Fruit fly (Drosophila melanogaster) whole organism, embryonic: Measurements from ENCODE around the gene Arpc4.

Experiments
- Atf-2 ChIP-seq: fragments of 200-800 bp; sonication (Bioruptor generic); optimal IDR thresholded peaks from 2 replicates; lab custom pipeline; 2016; ENCODE audit warnings: missing biosample characterization, missing genetic modification characterization
- Awh ChIP-seq: fragments of 200-800 bp; sonication (Bioruptor generic); IDR thresholded peaks from 2 replicates; pipeline ENCODE4, ENCODE4 v1.3.6; 2022; ENCODE audit warnings: missing biosample characterization, missing genetic modification characterization
- CG11247 ChIP-seq: fragments of 200-800 bp; sonication (Bioruptor generic); IDR thresholded peaks from 2 replicates; pipeline ENCODE4 v1.3.6; 2022; ENCODE audit warnings: missing biosample characterization, missing genetic modification characterization
- CG11504 ChIP-seq: fragments of 200-800 bp; sonication (Bioruptor generic); optimal IDR thresholded peaks from 3 replicates; lab custom pipeline; 2019; ENCODE audit warnings: missing biosample characterization, mild to moderate bottlenecking, missing genetic modification characterization, moderate library complexity
- CG12744 ChIP-seq: fragments of 200-800 bp; sonication (Bioruptor generic); optimal IDR thresholded peaks from 2 replicates; lab custom pipeline; 2016; ENCODE audit warnings: missing biosample characterization, missing genetic modification characterization
- CG15479 ChIP-seq: fragments of 200-800 bp; sonication (Bioruptor generic); optimal IDR thresholded peaks from 3 replicates; lab custom pipeline; 2019; ENCODE audit warnings: missing biosample characterization, mild to moderate bottlenecking, missing genetic modification characterization, moderate library complexity
- CG1603 ChIP-seq: fragments of 200-800 bp; sonication (Bioruptor generic); optimal IDR thresholded peaks from 2 replicates; lab custom pipeline; 2019; ENCODE audit warnings: missing biosample characterization, mild to moderate bottlenecking, missing genetic modification characterization, moderate library complexity
- CG17802 ChIP-seq: fragments of 200-800 bp; sonication (Bioruptor generic); optimal IDR thresholded peaks from 2 replicates; lab custom pipeline; 2018; ENCODE audit warnings: missing biosample characterization, mild to moderate bottlenecking, missing genetic modification characterization, moderate library complexity
- CG17912 ChIP-seq: fragments of 200-800 bp; sonication (Bioruptor generic); optimal IDR thresholded peaks from 2 replicates; lab custom pipeline; 2018; ENCODE audit warnings: missing biosample characterization, mild to moderate bottlenecking, missing genetic modification characterization
- CG1792 ChIP-seq: fragments of 200-800 bp; sonication (Bioruptor generic); optimal IDR thresholded peaks from 2 replicates; lab custom pipeline; 2016; ENCODE audit warnings: missing biosample characterization, missing genetic modification characterization
- CG2202 ChIP-seq: fragments of 200-800 bp; sonication (Bioruptor generic); optimal IDR thresholded peaks from 2 replicates; lab custom pipeline; 2018; ENCODE audit warnings: missing biosample characterization, mild to moderate bottlenecking, missing genetic modification characterization
- CG31441 ChIP-seq: fragments of 200-800 bp; sonication (Bioruptor generic); IDR thresholded peaks from 2 replicates; pipeline ENCODE4 v1.3.6; 2022; ENCODE audit warnings: missing biosample characterization, missing genetic modification characterization
- CG32532 ChIP-seq: fragments of 200-800 bp; sonication (Bioruptor generic); IDR thresholded peaks from 2 replicates; pipeline ENCODE4 v1.3.6; 2022; ENCODE audit warnings: missing biosample characterization, missing genetic modification characterization
- CG32772 ChIP-seq: fragments of 200-800 bp; sonication (Bioruptor generic); IDR thresholded peaks from 2 replicates; pipeline ENCODE4 v1.3.6; 2022; ENCODE audit warnings: missing biosample characterization, missing genetic modification characterization
- CG7357 ChIP-seq: fragments of 200-800 bp; sonication (Bioruptor generic); IDR thresholded peaks from 3 replicates; pipeline ENCODE4 v1.3.6; 2022; ENCODE audit warnings: missing biosample characterization, missing genetic modification characterization
- CG7556 ChIP-seq: fragments of 200-800 bp; sonication (Bioruptor generic); optimal IDR thresholded peaks from 2 replicates; lab custom pipeline; 2017; ENCODE audit warnings: missing biosample characterization, mild to moderate bottlenecking, missing genetic modification characterization
- CG8281 ChIP-seq: fragments of 200-800 bp; sonication (Bioruptor generic); optimal IDR thresholded peaks from 2 replicates; lab custom pipeline; 2018; ENCODE audit warnings: missing biosample characterization, mild to moderate bottlenecking, missing genetic modification characterization, moderate library complexity
- CG8765 ChIP-seq: fragments of 200-800 bp; sonication (Bioruptor generic); IDR thresholded peaks from 2 replicates; pipeline ENCODE4 v1.3.6; 2022; ENCODE audit warnings: missing biosample characterization, missing genetic modification characterization
- CTCF ChIP-seq: fragments of 200-800 bp; sonication (Bioruptor generic); optimal IDR thresholded peaks from 2 replicates; lab custom pipeline; 2017; ENCODE audit warnings: missing biosample characterization, mild to moderate bottlenecking, missing genetic modification characterization, moderate library complexity
- E2f1 ChIP-seq: fragments of 200-800 bp; sonication (Bioruptor generic); IDR thresholded peaks from 2 replicates; pipeline ENCODE4 v1.3.6; 2022; ENCODE audit warnings: missing biosample characterization, missing genetic modification characterization
- E2f2 ChIP-seq: fragments of 200-800 bp; sonication (Bioruptor generic); IDR thresholded peaks from 2 replicates; pipeline ENCODE4 v1.3.6; 2022; ENCODE audit warnings: missing biosample characterization, missing genetic modification characterization
- Eip74EF ChIP-seq, 2 experiments: fragments of 200-800 bp in 1 of 2; fragments of >200 bp in 1 of 2; sonication (Bioruptor generic) in 1 of 2; optimal IDR thresholded peaks; 2 replicates each; lab custom pipeline; 2017 to 2019; ENCODE audit warnings: missing biosample characterization in 2 of 2, missing genetic modification characterization in 2 of 2, mild to moderate bottlenecking in 1 of 2, moderate library complexity in 1 of 2
- Kr ChIP-seq: fragments of 200-800 bp; sonication (Bioruptor generic); optimal IDR thresholded peaks from 2 replicates; lab custom pipeline; 2017; ENCODE audit warnings: missing biosample characterization, mild to moderate bottlenecking, missing genetic modification characterization
- Med ChIP-seq: fragments of 200-800 bp; sonication (Bioruptor generic); peaks from one replicate; lab custom pipeline; 2016; ENCODE audit warnings: missing biosample characterization, missing genetic modification characterization, mild to moderate bottlenecking, inconsistent platforms, moderate library complexity
- NC2α ChIP-seq: fragments of 200-800 bp; sonication (Bioruptor generic); optimal IDR thresholded peaks from 2 replicates; lab custom pipeline; 2016; ENCODE audit warnings: missing biosample characterization, missing genetic modification characterization
- NFAT ChIP-seq: fragments of 200-800 bp; sonication (Bioruptor generic); IDR thresholded peaks from 2 replicates; pipeline ENCODE4 v1.3.6; 2022; ENCODE audit warnings: missing biosample characterization, missing genetic modification characterization
- Oli ChIP-seq: fragments of 200-800 bp; sonication (Bioruptor generic); optimal IDR thresholded peaks from 2 replicates; lab custom pipeline; 2018; ENCODE audit warnings: missing biosample characterization, mild to moderate bottlenecking, missing genetic modification characterization, moderate library complexity
- Ssrp ChIP-seq: fragments of 200-800 bp; sonication (Bioruptor generic); optimal IDR thresholded peaks from 2 replicates; lab custom pipeline; 2018; ENCODE audit warnings: missing biosample characterization, mild to moderate bottlenecking, missing genetic modification characterization, moderate library complexity
- dimm ChIP-seq: fragments of 200-800 bp; sonication (Bioruptor generic); IDR thresholded peaks from 2 replicates; pipeline ENCODE4 v1.3.6; 2022; ENCODE audit warnings: missing biosample characterization, missing genetic modification characterization
- exex ChIP-seq: fragments of 200-800 bp; sonication (Bioruptor generic); optimal IDR thresholded peaks from 4 replicates; lab custom pipeline; 2018; ENCODE audit warnings: missing biosample characterization, mild to moderate bottlenecking, missing genetic modification characterization, moderate library complexity
- gem ChIP-seq: fragments of 200-800 bp; sonication (Bioruptor generic); optimal IDR thresholded peaks from 2 replicates; lab custom pipeline; 2019; ENCODE audit warnings: missing biosample characterization, mild to moderate bottlenecking, missing genetic modification characterization, moderate library complexity
- grau ChIP-seq: fragments of 200-800 bp; optimal IDR thresholded peaks from 3 replicates; lab custom pipeline; 2019; ENCODE audit warnings: missing biosample characterization, mild to moderate bottlenecking, missing genetic modification characterization, moderate library complexity
- grn ChIP-seq: fragments of 200-800 bp; sonication (Bioruptor generic); optimal IDR thresholded peaks from 3 replicates; lab custom pipeline; 2017; ENCODE audit warnings: missing biosample characterization, missing genetic modification characterization
- gt ChIP-seq: fragments of 200-800 bp; sonication (Bioruptor generic); IDR thresholded peaks from 2 replicates; pipeline ENCODE4 v1.3.6; 2022; ENCODE audit warnings: missing biosample characterization, missing genetic modification characterization
- hkb ChIP-seq, 2 experiments: fragments of 200-800 bp in 1 of 2; fragments of >200 bp in 1 of 2; sonication (Bioruptor generic) in 1 of 2; IDR thresholded peaks in 1 of 2; optimal IDR thresholded peaks in 1 of 2; 2 replicates each; pipeline versions ENCODE4 v1.3.6 to Lab custom; 2017 to 2022; ENCODE audit warnings: missing biosample characterization in 1 of 2, missing genetic modification characterization in 1 of 2
- jing ChIP-seq: fragments of 200-800 bp; sonication (Bioruptor generic); optimal IDR thresholded peaks from 2 replicates; lab custom pipeline; 2018; ENCODE audit warnings: missing biosample characterization, mild to moderate bottlenecking, missing genetic modification characterization
- lbe ChIP-seq: fragments of 200-800 bp; sonication (Bioruptor generic); optimal IDR thresholded peaks from 2 replicates; lab custom pipeline; 2016; ENCODE audit warnings: missing biosample characterization, mild to moderate bottlenecking, missing genetic modification characterization
- lilli ChIP-seq: fragments of 200-800 bp; sonication (Bioruptor generic); optimal IDR thresholded peaks from 3 replicates; lab custom pipeline; 2016; ENCODE audit warnings: missing biosample characterization, missing genetic modification characterization
- odd ChIP-seq: fragments of 200-800 bp; sonication (Bioruptor generic); optimal IDR thresholded peaks from 2 replicates; lab custom pipeline; 2017; ENCODE audit warnings: missing biosample characterization, mild to moderate bottlenecking, missing genetic modification characterization
- phol ChIP-seq: fragments of 200-800 bp; sonication (Bioruptor generic); optimal IDR thresholded peaks from 3 replicates; lab custom pipeline; 2018; ENCODE audit warnings: missing biosample characterization, mild to moderate bottlenecking, missing genetic modification characterization, moderate library complexity
- ro ChIP-seq: fragments of 200-800 bp; sonication (Bioruptor generic); IDR thresholded peaks from 2 replicates; pipeline ENCODE4 v1.3.6; 2022; ENCODE audit warnings: missing biosample characterization, missing genetic modification characterization
- slbo ChIP-seq: fragments of 200-800 bp; sonication (Bioruptor generic); IDR thresholded peaks from 2 replicates; pipeline ENCODE4 v1.3.6; 2022; ENCODE audit warnings: missing biosample characterization, missing genetic modification characterization
- so ChIP-seq: fragments of 200-800 bp; sonication (Bioruptor generic); IDR thresholded peaks from 3 replicates; pipeline ENCODE4 v1.3.6; 2022; ENCODE audit warnings: missing biosample characterization, missing genetic modification characterization
- sob ChIP-seq: fragments of 200-800 bp; sonication (Bioruptor generic); IDR thresholded peaks from 2 replicates; pipeline ENCODE4 v1.3.6; 2022; ENCODE audit warnings: missing biosample characterization, missing genetic modification characterization
- stwl ChIP-seq: fragments of 200-800 bp; sonication (Bioruptor generic); optimal IDR thresholded peaks from 3 replicates; lab custom pipeline; 2018; ENCODE audit warnings: missing biosample characterization, mild to moderate bottlenecking, missing genetic modification characterization, moderate library complexity

Gene Arpc4

DNA sequence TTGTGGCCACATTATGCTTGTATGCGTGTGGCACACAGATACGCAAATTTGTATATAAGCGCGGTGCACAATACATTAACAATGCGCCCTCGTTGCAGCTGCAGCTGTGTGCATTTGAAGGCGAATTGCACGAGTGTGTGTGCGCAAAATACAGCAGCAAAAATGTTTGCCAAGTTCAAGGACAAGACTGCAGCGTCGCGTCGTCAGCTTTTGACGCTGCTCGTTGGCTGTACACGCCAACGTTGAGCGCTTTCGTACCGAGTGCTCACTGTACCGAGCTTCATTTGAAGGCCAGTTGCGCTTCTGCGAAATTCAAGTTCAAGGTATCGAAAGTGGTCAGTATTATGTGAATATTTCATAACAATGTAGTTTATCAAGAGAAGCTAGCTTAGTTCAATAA lies 38.2 kb upstream of the Arpc4 start:
- TF ChIP-seq grau (tag; lab: Kevin White, UChicago) (peak; percentile 5), CG8765 (GFP tag; lab: Robert Waterston, UW) (0 out of 2 replicates have a peak, but pooled peaks have one; percentile 33), so (GFP tag; lab: Robert Waterston, UW) (no peak), sob (GFP tag; lab: Robert Waterston, UW) (peak; percentile 27; the same call in 1 of the 2 replicates), Kr (no peak), CG11504 (tag; lab: Kevin White, UChicago) (no peak), CG8281 (no peak), Med (GFP tag; lab: Kevin White, UChicago) (peak; percentile 13), dimm (GFP tag; lab: Robert Waterston, UW) (no peak)

DNA sequence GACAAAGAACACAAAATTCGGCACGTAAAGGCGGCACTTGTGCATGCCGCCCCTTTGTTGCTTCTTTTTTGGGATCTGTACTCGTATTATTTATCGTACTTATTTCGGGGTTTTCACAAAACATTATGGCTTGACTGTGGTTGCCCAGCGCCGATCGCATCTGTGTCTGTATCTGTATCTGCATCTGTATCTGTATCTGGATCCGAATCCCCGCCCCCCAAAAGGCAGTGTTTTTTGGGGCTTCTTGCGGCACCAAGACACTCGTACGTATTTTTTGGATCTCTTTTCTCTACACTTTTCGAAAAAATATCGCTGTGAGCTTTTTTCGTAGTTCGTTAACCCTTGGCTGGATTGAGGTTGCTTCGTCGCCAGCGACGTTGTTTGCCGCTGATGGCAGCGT lies 37.2 kb upstream of the Arpc4 start:
- TF ChIP-seq grn (peak; percentile 44), phol (tag; lab: Kevin White, UChicago) (no peak), hkb (optimal IDR thresholded peaks at IDR 0.05; lab: Kevin White, UChicago) (peak; percentile 4), hkb (GFP tag; IDR thresholded peaks at IDR 0.05; lab: Robert Waterston, UW) (no peak)

DNA sequence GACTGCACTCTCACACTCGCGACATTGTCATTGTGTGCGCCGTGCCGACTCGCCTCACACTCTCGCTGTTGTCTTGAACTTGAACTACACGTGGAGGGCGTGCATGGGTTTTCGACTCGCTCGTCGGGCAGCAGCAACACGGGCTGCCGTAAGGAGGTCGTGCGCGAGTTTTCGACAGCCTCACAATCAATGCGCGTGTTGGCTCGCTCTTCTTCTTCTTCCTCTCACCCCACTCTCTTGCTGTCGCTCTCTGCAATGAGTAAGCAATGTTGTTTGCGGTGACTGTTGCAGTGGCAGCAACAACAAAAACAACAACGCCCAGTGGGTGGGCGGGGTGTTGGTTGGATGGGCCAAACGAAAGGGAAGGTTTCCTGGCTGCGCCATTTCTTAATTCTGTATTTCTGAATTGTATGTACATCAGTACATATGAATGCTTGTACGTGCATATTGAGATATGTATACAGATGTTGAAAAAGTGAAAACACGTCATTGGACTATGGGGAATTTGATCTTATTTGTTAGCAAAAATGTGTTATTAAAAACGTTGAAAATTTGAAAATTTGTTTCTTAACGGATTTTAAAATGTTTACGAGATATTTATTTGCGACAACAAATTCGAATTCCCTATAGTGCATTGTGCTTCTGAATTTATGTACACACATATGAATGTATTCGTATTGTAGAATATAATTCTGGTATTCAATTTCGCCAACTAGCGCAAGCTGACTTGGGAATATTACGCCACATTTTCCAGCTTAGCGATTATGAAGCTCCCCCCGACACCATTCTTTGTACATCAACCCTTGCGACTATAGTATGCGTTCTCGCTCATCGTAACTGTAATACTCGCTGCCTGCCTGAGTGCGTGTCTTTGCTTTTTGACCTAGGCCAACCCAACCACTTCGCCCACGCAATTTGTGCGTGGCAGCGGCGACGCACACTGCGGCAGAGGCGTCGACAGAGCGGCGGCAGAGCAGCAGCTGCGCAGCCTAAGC lies 36.3 kb upstream of the Arpc4 start:
- no peak for TF ChIP-seq Oli (tag; lab: Kevin White, UChicago)
- no peak for TF ChIP-seq CG32772 (GFP tag; lab: Robert Waterston, UW)
- TF ChIP-seq CG1603 (tag; lab: Kevin White, UChicago), result peak; percentile 15
- TF ChIP-seq CG17802 (tag; lab: Kevin White, UChicago), result no peak
- TF ChIP-seq CG7357 (GFP tag; lab: Robert Waterston, UW), result no peak
- peak; percentile 63 for TF ChIP-seq gem
- no peak for TF ChIP-seq NC2α (GFP tag; lab: Kevin White, UChicago)
- TF ChIP-seq stwl (tag; lab: Kevin White, UChicago), result peak; percentile 92
- no peak for TF ChIP-seq E2f2 (GFP tag; lab: Robert Waterston, UW)
- peak; percentile 3 for TF ChIP-seq lbe (GFP tag; lab: Kevin White, UChicago)
- TF ChIP-seq slbo (GFP tag; lab: Robert Waterston, UW), result peak; percentile 15; the same call in 1 of the 2 replicates
- TF ChIP-seq CG1792 (GFP tag; lab: Kevin White, UChicago), result no peak
- TF ChIP-seq odd (GFP tag; lab: Kevin White, UChicago), result no peak
- TF ChIP-seq CG31441, result 0 out of 2 replicates have a peak, but pooled peaks have one; percentile 13
- peak; percentile 27 for TF ChIP-seq Ssrp (tag; lab: Kevin White, UChicago)
- TF ChIP-seq CG11247 (GFP tag; lab: Robert Waterston, UW), result no peak
- no peak for TF ChIP-seq E2f1 (GFP tag; lab: Robert Waterston, UW)
- TF ChIP-seq CG15479 (GFP tag; lab: Kevin White, UChicago), result peak; percentile 100
- TF ChIP-seq Eip74EF (GFP tag; optimal IDR thresholded peaks at IDR 0.05; lab: Kevin White, UChicago), result peak in 1 of 2 experiments; percentile 45
- TF ChIP-seq NFAT, result peak; percentile 51; the same call in 1 of the 2 replicates
- peak; percentile 6 for TF ChIP-seq exex (tag; lab: Kevin White, UChicago)
- TF ChIP-seq Awh (GFP tag; lab: Robert Waterston, UW), result peak; percentile 55; the same call in 1 of the 2 replicates
- no peak for TF ChIP-seq jing (GFP tag; lab: Kevin White, UChicago)
- peak; percentile 41; the same call in 1 of the 2 replicates for TF ChIP-seq CG32532 (GFP tag; lab: Robert Waterston, UW)
- TF ChIP-seq lilli (GFP tag; lab: Kevin White, UChicago), result peak; percentile 38
- no peak for TF ChIP-seq Atf-2 (GFP tag; lab: Kevin White, UChicago)
- TF ChIP-seq CG12744, result no peak
- no peak for TF ChIP-seq CTCF
- TF ChIP-seq gt (GFP tag; lab: Robert Waterston, UW), result no peak
- no peak for TF ChIP-seq ro (GFP tag; lab: Robert Waterston, UW)
- TF ChIP-seq CG17912, result peak; percentile 43
- TF ChIP-seq CG2202, result peak; percentile 13
- TF ChIP-seq CG7556, result peak; percentile 68
